Fruit fly (Drosophila melanogaster) whole organism, embryonic: ENCODE data around the gene Upf2.

Experiments
- ATbp ChIP-seq: fragments of 200-800 bp; sonication (Bioruptor generic); optimal IDR thresholded peaks from 2 replicates; lab custom pipeline; 2017; ENCODE audit warnings: missing biosample characterization, mild to moderate bottlenecking, missing genetic modification characterization, missing genetic modification reagents
- Atf3 ChIP-seq: fragments of 200-800 bp; sonication (Bioruptor generic); optimal IDR thresholded peaks from 3 replicates; lab custom pipeline; 2016; ENCODE audit warnings: missing biosample characterization, missing genetic modification characterization
- Bgb ChIP-seq: fragments of 200-800 bp; sonication (Bioruptor generic); IDR thresholded peaks from 2 replicates; pipeline ENCODE4 v1.3.6; 2022; ENCODE audit warnings: missing biosample characterization, missing genetic modification characterization; ENCODE audit not compliant: partially characterized antibody
- CG10209 ChIP-seq: fragments of 200-800 bp; sonication (Bioruptor generic); optimal IDR thresholded peaks from 3 replicates; lab custom pipeline; 2017; ENCODE audit warnings: missing biosample characterization, mild to moderate bottlenecking, missing genetic modification characterization, missing genetic modification reagents
- CG11093 ChIP-seq: fragments of 200-800 bp; sonication (Bioruptor generic); IDR thresholded peaks from 3 replicates; pipeline ENCODE4 v1.3.6; 2022; ENCODE audit warnings: missing biosample characterization, missing genetic modification characterization
- CG11398 ChIP-seq: fragments of 200-800 bp; sonication (Bioruptor generic); optimal IDR thresholded peaks from 2 replicates; lab custom pipeline; 2016; ENCODE audit warnings: missing biosample characterization, missing genetic modification characterization
- CG12769 ChIP-seq: fragments of 200-800 bp; sonication (Bioruptor generic); optimal IDR thresholded peaks from 2 replicates; lab custom pipeline; 2019; ENCODE audit warnings: missing biosample characterization, mild to moderate bottlenecking, missing genetic modification characterization, moderate library complexity
- CG13424 ChIP-seq: fragments of 200-800 bp; sonication (Bioruptor generic); optimal IDR thresholded peaks from 2 replicates; lab custom pipeline; 2019; ENCODE audit warnings: missing biosample characterization, mild to moderate bottlenecking, missing genetic modification characterization, moderate library complexity
- CG15601 ChIP-seq: fragments of 200-800 bp; sonication (Bioruptor generic); optimal IDR thresholded peaks from 3 replicates; lab custom pipeline; 2019; ENCODE audit warnings: missing biosample characterization, mild to moderate bottlenecking, missing genetic modification characterization, moderate library complexity
- CG16813 ChIP-seq: fragments of 200-800 bp; sonication (Bioruptor generic); IDR thresholded peaks from 3 replicates; pipeline ENCODE4 v1.3.6; 2022; ENCODE audit warnings: missing biosample characterization, missing genetic modification characterization; ENCODE audit not compliant: partially characterized antibody
- CG17328 ChIP-seq: fragments of 200-800 bp; sonication (Bioruptor generic); IDR thresholded peaks from 2 replicates; pipeline ENCODE4 v1.3.6; 2022; ENCODE audit warnings: missing biosample characterization, missing genetic modification characterization
- CG34224 ChIP-seq: fragments of 200-800 bp; sonication (Bioruptor generic); IDR thresholded peaks from 3 replicates; pipeline ENCODE4 v1.3.6; 2022; ENCODE audit warnings: missing biosample characterization, missing genetic modification characterization; ENCODE audit not compliant: partially characterized antibody
- CG34422 ChIP-seq: fragments of 200-800 bp; sonication (Bioruptor generic); IDR thresholded peaks from 3 replicates; pipeline ENCODE4 v1.3.6; 2022; ENCODE audit warnings: missing biosample characterization, missing genetic modification characterization
- CG4730 ChIP-seq: fragments of 200-800 bp; sonication (Bioruptor generic); IDR thresholded peaks from 2 replicates; pipeline ENCODE4 v1.3.6; 2022; ENCODE audit warnings: missing biosample characterization, missing genetic modification characterization
- CG4854 ChIP-seq: fragments of 200-800 bp; sonication (Bioruptor generic); optimal IDR thresholded peaks from 2 replicates; lab custom pipeline; 2016; ENCODE audit warnings: missing biosample characterization, missing genetic modification characterization, inconsistent platforms
- CG6689 ChIP-seq: fragments of 200-800 bp; sonication (Bioruptor generic); IDR thresholded peaks from 2 replicates; pipeline ENCODE4 v1.3.6; 2022; ENCODE audit warnings: missing biosample characterization, missing genetic modification characterization
- CG7556 ChIP-seq: fragments of 200-800 bp; sonication (Bioruptor generic); optimal IDR thresholded peaks from 2 replicates; lab custom pipeline; 2017; ENCODE audit warnings: missing biosample characterization, mild to moderate bottlenecking, missing genetic modification characterization
- CG9215 ChIP-seq: fragments of 200-800 bp; sonication (Bioruptor generic); IDR thresholded peaks from 2 replicates; pipeline ENCODE4 v1.3.6; 2022; ENCODE audit warnings: missing biosample characterization, missing genetic modification characterization
- CoRest ChIP-seq: fragments of 200-800 bp; sonication (Bioruptor generic); optimal IDR thresholded peaks from 3 replicates; lab custom pipeline; 2018; ENCODE audit warnings: missing biosample characterization, mild to moderate bottlenecking, missing genetic modification characterization, moderate library complexity
- CrebB ChIP-seq: fragments of 200-800 bp; sonication (Bioruptor generic); optimal IDR thresholded peaks from 3 replicates; lab custom pipeline; 2018; ENCODE audit warnings: missing biosample characterization, mild to moderate bottlenecking, missing genetic modification characterization
- D19B ChIP-seq: fragments of 200-800 bp; sonication (Bioruptor generic); optimal IDR thresholded peaks from 2 replicates; lab custom pipeline; 2017; ENCODE audit warnings: missing biosample characterization, mild to moderate bottlenecking, missing genetic modification characterization
- Drgx ChIP-seq: fragments of 200-800 bp; sonication (Bioruptor generic); IDR thresholded peaks from 2 replicates; pipeline ENCODE4 v1.3.6; 2022; ENCODE audit warnings: missing biosample characterization, missing genetic modification characterization
- E2f2 ChIP-seq: fragments of 200-800 bp; sonication (Bioruptor generic); IDR thresholded peaks from 2 replicates; pipeline ENCODE4 v1.3.6; 2022; ENCODE audit warnings: missing biosample characterization, missing genetic modification characterization
- Elba2 ChIP-seq: fragments of 200-800 bp; sonication (Bioruptor generic); optimal IDR thresholded peaks from 3 replicates; lab custom pipeline; 2016; ENCODE audit warnings: missing biosample characterization, missing genetic modification characterization
- HLH54F ChIP-seq: fragments of 200-800 bp; sonication (Bioruptor generic); optimal IDR thresholded peaks from 3 replicates; lab custom pipeline; 2016; ENCODE audit warnings: missing biosample characterization, missing genetic modification characterization
- Hand ChIP-seq: fragments of 200-800 bp; sonication (Bioruptor generic); optimal IDR thresholded peaks from 2 replicates; lab custom pipeline; 2017; ENCODE audit warnings: mild to moderate bottlenecking, missing biosample characterization, missing genetic modification reagents, missing genetic modification characterization
- Hr51 ChIP-seq, 2 experiments: fragments of 200-800 bp; sonication (Bioruptor generic); optimal IDR thresholded peaks; 2 replicates in 1 of 2; 3 replicates in 1 of 2; lab custom pipeline; 2016 to 2018; ENCODE audit warnings: missing biosample characterization in 2 of 2, missing genetic modification characterization in 2 of 2, mild to moderate bottlenecking in 1 of 2, moderate library complexity in 1 of 2
- Lhr ChIP-seq: fragments of 200-800 bp; sonication (Bioruptor generic); optimal IDR thresholded peaks from 3 replicates; lab custom pipeline; 2017; ENCODE audit warnings: mild to moderate bottlenecking, missing biosample characterization, missing genetic modification reagents, missing genetic modification characterization
- Lpt ChIP-seq: fragments of >200 bp; optimal IDR thresholded peaks from 2 replicates; lab custom pipeline; 2018; ENCODE audit warnings: missing biosample characterization, missing genetic modification characterization
- Med ChIP-seq: fragments of 200-800 bp; sonication (Bioruptor generic); peaks from one replicate; lab custom pipeline; 2016; ENCODE audit warnings: missing biosample characterization, missing genetic modification characterization, mild to moderate bottlenecking, inconsistent platforms, moderate library complexity
- Pdp1 ChIP-seq, 2 experiments: fragments of 200-800 bp; sonication (Bioruptor generic); optimal IDR thresholded peaks; 3 replicates each; lab custom pipeline; 2016; ENCODE audit warnings: missing biosample characterization in 2 of 2, missing genetic modification characterization in 2 of 2, mild to moderate bottlenecking in 1 of 2, moderate library complexity in 1 of 2
- Ravus ChIP-seq: fragments of 200-800 bp; sonication (Bioruptor generic); IDR thresholded peaks from 2 replicates; pipeline ENCODE4 v1.3.6; 2022; ENCODE audit warnings: missing biosample characterization, missing genetic modification characterization
- Sry-δ ChIP-seq: fragments of 200-800 bp; sonication (Bioruptor generic); optimal IDR thresholded peaks from 2 replicates; lab custom pipeline; 2016; ENCODE audit warnings: missing biosample characterization, missing genetic modification characterization
- Taf1 ChIP-seq: fragments of 200-800 bp; sonication (Bioruptor generic); IDR thresholded peaks from 2 replicates; pipeline ENCODE4 v1.3.6; 2022; ENCODE audit warnings: missing biosample characterization, missing genetic modification characterization
- Xrp1 ChIP-seq: fragments of 200-800 bp; sonication (Bioruptor generic); IDR thresholded peaks from 2 replicates; pipeline ENCODE4 v1.3.6; 2022; ENCODE audit warnings: missing biosample characterization, missing genetic modification characterization
- ac ChIP-seq: fragments of 200-800 bp; sonication (Bioruptor generic); optimal IDR thresholded peaks from 3 replicates; lab custom pipeline; 2017; ENCODE audit warnings: missing biosample characterization, mild to moderate bottlenecking, missing genetic modification characterization
- bigmax ChIP-seq: fragments of 200-800 bp; sonication (Bioruptor generic); optimal IDR thresholded peaks from 2 replicates; lab custom pipeline; 2018; ENCODE audit warnings: missing biosample characterization, mild to moderate bottlenecking, missing genetic modification characterization
- bsh ChIP-seq, 2 experiments: fragments of 200-800 bp; sonication (Bioruptor generic); optimal IDR thresholded peaks; 2 replicates each; lab custom pipeline; 2017 to 2018; ENCODE audit warnings: mild to moderate bottlenecking in 2 of 2, missing biosample characterization in 2 of 2, missing genetic modification characterization in 2 of 2, moderate library complexity in 1 of 2
- caup ChIP-seq: fragments of 200-800 bp; sonication (Bioruptor generic); optimal IDR thresholded peaks from 3 replicates; lab custom pipeline; 2017; ENCODE audit warnings: missing biosample characterization, mild to moderate bottlenecking, missing genetic modification characterization, moderate library complexity; ENCODE audit not compliant: severe bottlenecking
- en ChIP-seq: fragments of 200-800 bp; sonication (Bioruptor generic); optimal IDR thresholded peaks from 2 replicates; lab custom pipeline; 2016; ENCODE audit warnings: missing biosample characterization, missing genetic modification characterization
- fd96Cb ChIP-seq: fragments of 200-800 bp; sonication (Bioruptor generic); optimal IDR thresholded peaks from 2 replicates; lab custom pipeline; 2018; ENCODE audit warnings: missing biosample characterization, mild to moderate bottlenecking, missing genetic modification characterization, moderate library complexity
- jumu ChIP-seq: fragments of 200-800 bp; sonication (Bioruptor generic); optimal IDR thresholded peaks from 3 replicates; lab custom pipeline; 2016; ENCODE audit warnings: missing biosample characterization, missing genetic modification characterization
- nerfin-2 ChIP-seq: fragments of 200-800 bp; sonication (Bioruptor generic); IDR thresholded peaks from 2 replicates; pipeline ENCODE4 v1.3.6; 2022; ENCODE audit warnings: missing biosample characterization, missing genetic modification characterization; ENCODE audit not compliant: partially characterized antibody
- pb ChIP-seq: fragments of 200-800 bp; sonication (Bioruptor generic); optimal IDR thresholded peaks from 3 replicates; lab custom pipeline; 2016; ENCODE audit warnings: missing biosample characterization, missing genetic modification characterization
- pfk ChIP-seq: fragments of 200-800 bp; sonication (Bioruptor generic); optimal IDR thresholded peaks from 2 replicates; lab custom pipeline; 2018; ENCODE audit warnings: missing biosample characterization, mild to moderate bottlenecking, missing genetic modification characterization, moderate library complexity
- psq ChIP-seq: fragments of 200-800 bp; sonication (Bioruptor generic); optimal IDR thresholded peaks from 2 replicates; lab custom pipeline; 2017; ENCODE audit warnings: missing biosample characterization, missing genetic modification characterization
- slou ChIP-seq: fragments of 200-800 bp; sonication (Bioruptor generic); optimal IDR thresholded peaks from 3 replicates; lab custom pipeline; 2016; ENCODE audit warnings: missing biosample characterization, missing genetic modification characterization
- sob ChIP-seq: fragments of 200-800 bp; sonication (Bioruptor generic); IDR thresholded peaks from 2 replicates; pipeline ENCODE4 v1.3.6; 2022; ENCODE audit warnings: missing biosample characterization, missing genetic modification characterization
- unc-4 ChIP-seq: fragments of 200-800 bp; sonication (Bioruptor generic); IDR thresholded peaks from 2 replicates; pipeline ENCODE4 v1.3.6; 2022; ENCODE audit warnings: missing biosample characterization, missing genetic modification characterization; ENCODE audit not compliant: partially characterized antibody
- vfl ChIP-seq: fragments of 200-800 bp; sonication (Bioruptor generic); optimal IDR thresholded peaks from 2 replicates; lab custom pipeline; 2016; ENCODE audit warnings: missing biosample characterization, missing genetic modification characterization

Upf2 gene

dm6 chrX:8060921-8061270 is 14.4 kb downstream of the Upf2 start (continued):
- no peak for TF ChIP-seq bigmax (GFP tag; lab: Kevin White, UChicago)
- peak; percentile 65 for TF ChIP-seq Med (GFP tag; lab: Kevin White, UChicago)
- TF ChIP-seq Hand = no peak
- no peak for TF ChIP-seq CG15601 (tag; lab: Kevin White, UChicago)
- TF ChIP-seq CG10209 (GFP tag; lab: Kevin White, UChicago) = no peak
- no peak for TF ChIP-seq en
- TF ChIP-seq jumu (GFP tag; lab: Kevin White, UChicago) = no peak
- no peak for TF ChIP-seq nerfin-2 (GFP tag; lab: Robert Waterston, UW)
- no peak for TF ChIP-seq ATbp (GFP tag; lab: Kevin White, UChicago)
- TF ChIP-seq slou = no peak
- TF ChIP-seq Lpt = no peak
- no peak for TF ChIP-seq CG4854 (GFP tag; lab: Kevin White, UChicago)
- TF ChIP-seq ac (GFP tag; lab: Kevin White, UChicago) = no peak
- TF ChIP-seq CG11398 = no peak
- TF ChIP-seq pfk (GFP tag; lab: Kevin White, UChicago) = peak; percentile 0
- no peak for TF ChIP-seq CG17328 (GFP tag; lab: Robert Waterston, UW)
- TF ChIP-seq Taf1 = no peak
- TF ChIP-seq pb (GFP tag; lab: Kevin White, UChicago) = no peak
- TF ChIP-seq Drgx (GFP tag; lab: Robert Waterston, UW) = no peak
- no peak for TF ChIP-seq Hr51 (GFP tag; optimal IDR thresholded peaks at IDR 0.05; lab: Kevin White, UChicago)
- no peak for TF ChIP-seq Lhr (GFP tag; lab: Kevin White, UChicago)
- no peak for TF ChIP-seq Pdp1 (GFP tag; optimal IDR thresholded peaks at IDR 0.05; lab: Kevin White, UChicago)
- TF ChIP-seq Ravus (GFP tag; lab: Robert Waterston, UW) = no peak
- TF ChIP-seq CrebB (tag; lab: Kevin White, UChicago) = no peak
- no peak for TF ChIP-seq D19B (GFP tag; lab: Kevin White, UChicago)
- TF ChIP-seq Bgb (GFP tag; lab: Robert Waterston, UW) = no peak
- no peak for TF ChIP-seq bsh (GFP tag; optimal IDR thresholded peaks at IDR 0.05; lab: Kevin White, UChicago)
- no peak for TF ChIP-seq CG7556 (GFP tag; lab: Kevin White, UChicago)
- TF ChIP-seq Xrp1 (GFP tag; lab: Robert Waterston, UW) = no peak
- TF ChIP-seq CG34224 (GFP tag; lab: Robert Waterston, UW) = no peak
- no peak for TF ChIP-seq caup
- TF ChIP-seq fd96Cb (tag; lab: Kevin White, UChicago) = no peak
- TF ChIP-seq Elba2 (GFP tag; lab: Kevin White, UChicago) = no peak
- no peak for TF ChIP-seq CG13424 (tag; lab: Kevin White, UChicago)

dm6 chrX:8060148-8060920 is 14.9 kb downstream of the Upf2 start:
- TF ChIP-seq unc-4 (GFP tag; lab: Robert Waterston, UW) (0 out of 2 replicates have a peak, but pooled peaks have one; percentile 24), Atf3 (GFP tag; lab: Kevin White, UChicago) (no peak), CG12769 (tag; lab: Kevin White, UChicago) (no peak), CG6689 (GFP tag; lab: Robert Waterston, UW) (no peak), CG9215 (no peak), CoRest (tag; lab: Kevin White, UChicago) (peak; percentile 11), CG16813 (GFP tag; lab: Robert Waterston, UW) (no peak), CG4730 (GFP tag; lab: Robert Waterston, UW) (no peak), psq (GFP tag; lab: Kevin White, UChicago) (peak; percentile 20), HLH54F (no peak), CG34422 (GFP tag; lab: Robert Waterston, UW) (peak; percentile 40; the same call in 1 of the 3 replicates), sob (GFP tag; lab: Robert Waterston, UW) (no peak), Sry-δ (GFP tag; lab: Kevin White, UChicago) (no peak), E2f2 (GFP tag; lab: Robert Waterston, UW) (peak; percentile 46), vfl (GFP tag; lab: Kevin White, UChicago) (no peak), CG11093 (GFP tag; lab: Robert Waterston, UW) (no peak)
